Worm (Caenorhabditis elegans) whole organism, L4 larva: ENCODE data around the gene acy-4.

Source experiments
- F26F4.8 ChIP-seq: fragments of 200-800 bp; sonication (Bioruptor generic); conservative IDR thresholded peaks from 2 replicates; pipeline ENCODE4 v1.3.6; 2022; ENCODE audit warnings: missing genetic modification characterization, missing compliant biosample characterization
- R02D3.7 ChIP-seq: fragments of 150-350 bp; sonication (generic microtip); optimal IDR thresholded peaks from 3 replicates; lab custom pipeline; 2014; ENCODE audit warnings: missing biosample characterization, missing genetic modification characterization
- arid-1 ChIP-seq: fragments of 200-800 bp; sonication (Bioruptor generic); conservative IDR thresholded peaks from 2 replicates; pipeline ENCODE4 v1.3.6; 2022; ENCODE audit warnings: missing genetic modification reagents, missing genetic modification characterization, missing compliant biosample characterization
- fkh-10 ChIP-seq: fragments of 150-350 bp; optimal IDR thresholded peaks from 2 replicates; lab custom pipeline; 2014; ENCODE audit warnings: missing biosample characterization, missing genetic modification reagents, missing genetic modification characterization
- lin-15B ChIP-seq: fragments of 150-350 bp; sonication (generic microtip); optimal IDR thresholded peaks from 3 replicates; lab custom pipeline; 2014; ENCODE audit warnings: missing biosample characterization, missing genetic modification characterization
- lir-3 ChIP-seq: sonication (generic microtip); optimal IDR thresholded peaks from 2 replicates; lab custom pipeline; 2016; ENCODE audit warnings: mild to moderate bottlenecking, missing genetic modification characterization, missing compliant biosample characterization
- lsy-2 ChIP-seq, 2 experiments: fragments of 150-350 bp in 1 of 2; sonication (generic microtip) in 1 of 2; optimal IDR thresholded peaks; 2 replicates each; lab custom pipeline; 2014 to 2017; ENCODE audit warnings: missing biosample characterization in 2 of 2, missing genetic modification characterization in 2 of 2
- mdl-1 ChIP-seq, 2 experiments: fragments of 150-350 bp in 1 of 2; sonication (generic microtip) in 1 of 2; optimal IDR thresholded peaks; 2 replicates each; lab custom pipeline; 2014 to 2017; ENCODE audit warnings: missing biosample characterization in 2 of 2, missing genetic modification characterization in 2 of 2
- nhr-102 ChIP-seq: sonication (generic microtip); optimal IDR thresholded peaks from 2 replicates; lab custom pipeline; 2016; ENCODE audit warnings: mild to moderate bottlenecking, missing genetic modification characterization, moderate library complexity, missing compliant biosample characterization
- nhr-25 ChIP-seq: sonication (generic microtip); optimal IDR thresholded peaks from 2 replicates; lab custom pipeline; 2017; ENCODE audit warnings: missing genetic modification characterization, mild to moderate bottlenecking, missing compliant biosample characterization, antibody characterized with exemption, moderate library complexity, borderline replicate concordance; ENCODE audit not compliant: insufficient read depth
- pha-4 ChIP-seq, 2 experiments: fragments of 150-350 bp in 1 of 2; fragments of 200-800 bp in 1 of 2; sonication (Bioruptor generic) in 1 of 2; IDR thresholded peaks in 1 of 2; optimal IDR thresholded peaks in 1 of 2; 2 replicates each; pipeline versions ENCODE4 v1.3.6 to Lab custom; 2014 to 2022; ENCODE audit warnings: missing genetic modification characterization in 2 of 2, missing genetic modification reagents in 2 of 2, missing biosample characterization in 1 of 2, missing compliant biosample characterization in 1 of 2
- sdz-12 ChIP-seq: fragments of 200-800 bp; sonication (Bioruptor generic); optimal IDR thresholded peaks from 2 replicates; lab custom pipeline; 2018; ENCODE audit warnings: mild to moderate bottlenecking, missing genetic modification characterization, missing compliant biosample characterization
- snpc-4 ChIP-seq: fragments of 150-350 bp; optimal IDR thresholded peaks from 2 replicates; lab custom pipeline; 2014; ENCODE audit warnings: missing biosample characterization, missing genetic modification characterization

ce11 chrV:5584833-5585232 lies 45.9 kb downstream of the acy-4 start, which contains the start of gene CD4.11:
- no peak for TF ChIP-seq mdl-1 (tag; optimal IDR thresholded peaks at IDR 0.05; lab: Kevin White, UChicago)
- no peak for TF ChIP-seq snpc-4 (tag; lab: Kevin White, UChicago)
- no peak for TF ChIP-seq R02D3.7 (tag; lab: Kevin White, UChicago)
- no peak for TF ChIP-seq lir-3 (tag; lab: Kevin White, UChicago)
- no peak for TF ChIP-seq nhr-102 (tag; lab: Kevin White, UChicago)
- TF ChIP-seq arid-1 (GFP tag; lab: Robert Waterston, UW), result no peak
- TF ChIP-seq sdz-12, result no peak
- TF ChIP-seq lsy-2 (tag; optimal IDR thresholded peaks at IDR 0.05; lab: Kevin White, UChicago), result no peak
- no peak for TF ChIP-seq lin-15B (tag; lab: Kevin White, UChicago)
- TF ChIP-seq F26F4.8, result no peak
- TF ChIP-seq nhr-25 (tag; lab: Kevin White, UChicago), result no peak
- TF ChIP-seq pha-4 (GFP tag; IDR thresholded peaks at IDR 0.05; lab: Robert Waterston, UW), result no peak
- no peak for TF ChIP-seq pha-4 (tag; optimal IDR thresholded peaks at IDR 0.05; lab: Kevin White, UChicago)
- no peak for TF ChIP-seq fkh-10 (GFP tag; lab: Kevin White, UChicago)
